Worm (Caenorhabditis elegans) whole organism, mixed stage, embryonic: ENCODE data around the gene rpl-25.1.

Experiments used
- ceh-39 ChIP-seq: fragments of 150-350 bp; optimal IDR thresholded peaks from 2 replicates; lab custom pipeline; 2014; ENCODE audit warnings: missing biosample characterization, missing genetic modification characterization
- ces-1 ChIP-seq: fragments of 150-350 bp; optimal IDR thresholded peaks from 2 replicates; lab custom pipeline; 2014; ENCODE audit warnings: missing biosample characterization, missing genetic modification reagents, missing genetic modification characterization
- elt-1 ChIP-seq: sonication (generic microtip); optimal IDR thresholded peaks from 2 replicates; lab custom pipeline; 2017; ENCODE audit warnings: missing genetic modification characterization, mild to moderate bottlenecking, missing compliant biosample characterization, antibody characterized with exemption, moderate library complexity, borderline replicate concordance; ENCODE audit not compliant: insufficient read depth
- nhr-28 ChIP-seq: fragments of 150-350 bp; optimal IDR thresholded peaks from 2 replicates; lab custom pipeline; 2014; ENCODE audit warnings: missing biosample characterization, missing genetic modification characterization
- sptf-1 ChIP-seq: sonication (generic microtip); optimal IDR thresholded peaks from 2 replicates; lab custom pipeline; 2017; ENCODE audit warnings: mild to moderate bottlenecking, missing genetic modification characterization, moderate library complexity, missing compliant biosample characterization
- ztf-11 ChIP-seq: fragments of 150-350 bp; optimal IDR thresholded peaks from 2 replicates; lab custom pipeline; 2014; ENCODE audit warnings: missing biosample characterization, missing genetic modification characterization

- no peak for TF ChIP-seq sptf-1 (tag; lab: Kevin White, UChicago)
- TF ChIP-seq ces-1 (GFP tag; lab: Kevin White, UChicago) = no peak
- no peak for TF ChIP-seq nhr-28 (tag; lab: Kevin White, UChicago)
- no peak for TF ChIP-seq ceh-39
- TF ChIP-seq ztf-11 (tag; lab: Kevin White, UChicago) = no peak
- TF ChIP-seq elt-1 (tag; lab: Kevin White, UChicago) = no peak
Measured at ce11 chrX:4691148-4691773, 23.7 kb upstream of the rpl-25.1 start, which contains the start of gene K02G10.5.
